Fruit fly (Drosophila melanogaster) ovary, adult (tissue): Measurements from ENCODE around the gene CG43339.

Source experiments
- CG17801 ChIP-seq: fragments of 200-800 bp; optimal IDR thresholded peaks from 2 replicates; lab custom pipeline; 2019; ENCODE audit warnings: missing biosample characterization, mild to moderate bottlenecking, missing genetic modification characterization, moderate library complexity; ENCODE audit not compliant: partially characterized antibody

CG43339 gene

dm6 chr2L:18647857-18648652, 25.0 kb downstream of the CG43339 start:
- TF ChIP-seq CG17801 (GFP tag; lab: Kevin White, UChicago): no peak

- no peak for TF ChIP-seq CG17801 (GFP tag; lab: Kevin White, UChicago)
These were observed 27.6 kb downstream of the CG43339 start for dm6 chr2L:18645468-18645867.

dm6 chr2L:18641087-18641486, 32.0 kb downstream of the CG43339 start:
- no peak for TF ChIP-seq CG17801 (GFP tag; lab: Kevin White, UChicago)

dm6 chr2L:18638945-18639344, 34.1 kb downstream of the CG43339 start:
- TF ChIP-seq CG17801 (GFP tag; lab: Kevin White, UChicago): no peak

dm6 chr2L:18632389-18632788, 40.7 kb downstream of the CG43339 start:
- TF ChIP-seq CG17801 (GFP tag; lab: Kevin White, UChicago): peak; percentile 26

dm6 chr2L:18630611-18631221, 42.4 kb downstream of the CG43339 start:
- no peak for TF ChIP-seq CG17801 (GFP tag; lab: Kevin White, UChicago)

- no peak for TF ChIP-seq CG17801 (GFP tag; lab: Kevin White, UChicago)
These were observed 43.9 kb downstream of the CG43339 start for dm6 chr2L:18629144-18629543.

- no peak for TF ChIP-seq CG17801 (GFP tag; lab: Kevin White, UChicago)
These were observed 45.0 kb downstream of the CG43339 start for dm6 chr2L:18628104-18628503.

- TF ChIP-seq CG17801 (GFP tag; lab: Kevin White, UChicago): no peak
These were observed 46.1 kb downstream of the CG43339 start for dm6 chr2L:18626987-18627386.

- TF ChIP-seq CG17801 (GFP tag; lab: Kevin White, UChicago): no peak
These were observed 47.6 kb downstream of the CG43339 start for dm6 chr2L:18625470-18625869.

dm6 chr2L:18625009-18625408, 48.1 kb downstream of the CG43339 start:
- no peak for TF ChIP-seq CG17801 (GFP tag; lab: Kevin White, UChicago)

- no peak for TF ChIP-seq CG17801 (GFP tag; lab: Kevin White, UChicago)
These were observed 48.7 kb downstream of the CG43339 start for dm6 chr2L:18624362-18624761.

dm6 chr2L:18623435-18623834, 49.6 kb downstream of the CG43339 start:
- TF ChIP-seq CG17801 (GFP tag; lab: Kevin White, UChicago): no peak
